Fruit fly (Drosophila melanogaster): ENCODE data around the gene CG42717.

DNA sequence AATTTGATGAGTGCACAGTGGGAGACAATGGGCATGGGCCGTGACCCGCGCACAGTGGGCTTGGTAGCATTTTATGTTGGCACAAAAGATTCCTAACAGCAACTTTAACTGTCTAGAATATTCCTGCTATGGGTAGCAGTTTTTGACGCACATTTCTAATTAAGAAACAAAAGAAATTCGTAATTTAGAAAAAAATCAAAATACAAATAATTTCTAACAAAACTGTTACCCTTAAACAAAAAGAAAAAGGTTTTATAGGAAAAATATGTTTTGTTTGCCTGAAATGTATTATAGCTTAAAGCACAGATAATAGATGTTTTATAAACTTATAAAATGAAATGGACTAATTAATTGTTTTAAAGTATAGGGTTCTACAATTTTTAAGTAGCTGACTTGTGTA lies 16.1 kb downstream of the CG42717 start:
- no peak for TF ChIP-seq CG7101 (tag; optimal IDR thresholded peaks at IDR 0.05)
- no peak for TF ChIP-seq kay (GFP tag; ENCODE audit: borderline replicate concordance)
- TF ChIP-seq ovo (GFP tag; optimal IDR thresholded peaks at IDR 0.05) = no peak
- no peak for TF ChIP-seq toe (GFP tag; optimal IDR thresholded peaks at IDR 0.05)
- TF ChIP-seq Mnt (GFP tag; optimal IDR thresholded peaks at IDR 0.05) = no peak
- no peak for TF ChIP-seq CG33017 (tag; optimal IDR thresholded peaks at IDR 0.05)
